Worm (Caenorhabditis elegans) whole organism, L1 larva: ENCODE results near the gene F49F1.2.

Experiments used
- C04F5.9 ChIP-seq: sonication (generic microtip); optimal IDR thresholded peaks from 2 replicates; lab custom pipeline; 2016; ENCODE audit warnings: missing genetic modification characterization, missing compliant biosample characterization
- C34B4.2 ChIP-seq: sonication (generic microtip); optimal IDR thresholded peaks from 2 replicates; lab custom pipeline; 2017; ENCODE audit warnings: mild to moderate bottlenecking, missing genetic modification characterization, missing compliant biosample characterization
- F16B12.6 ChIP-seq: fragments of 150-350 bp; optimal IDR thresholded peaks from 2 replicates; lab custom pipeline; 2014; ENCODE audit warnings: missing biosample characterization, missing genetic modification characterization
- Y116A8C.19 ChIP-seq: sonication (generic microtip); optimal IDR thresholded peaks from 2 replicates; lab custom pipeline; 2016; ENCODE audit warnings: missing compliant biosample characterization, missing genetic modification characterization, borderline replicate concordance
- alr-1 ChIP-seq: fragments of 200-800 bp; sonication (Bioruptor generic); optimal IDR thresholded peaks from 2 replicates; lab custom pipeline; 2018; ENCODE audit warnings: borderline replicate concordance, mild to moderate bottlenecking, missing genetic modification characterization, missing compliant biosample characterization
- aly-2 ChIP-seq: fragments of 150-350 bp; optimal IDR thresholded peaks from 2 replicates; lab custom pipeline; 2014; ENCODE audit warnings: missing biosample characterization, missing genetic modification characterization
- ama-1 ChIP-seq: fragments of 150-350 bp; optimal IDR thresholded peaks from 2 replicates; lab custom pipeline; 2014
- blmp-1 ChIP-seq: fragments of 150-350 bp; optimal IDR thresholded peaks from 2 replicates; lab custom pipeline; 2014; ENCODE audit warnings: missing biosample characterization, missing genetic modification characterization
- ceh-8 ChIP-seq: fragments of 200-800 bp; sonication (Bioruptor generic); optimal IDR thresholded peaks from 2 replicates; lab custom pipeline; 2018; ENCODE audit warnings: mild to moderate bottlenecking, missing genetic modification characterization, moderate library complexity, missing compliant biosample characterization
- ceh-88 ChIP-seq: fragments of 200-800 bp; sonication (Bioruptor generic); IDR thresholded peaks from 2 replicates; pipeline ENCODE4 v1.3.6; 2022; ENCODE audit warnings: missing genetic modification characterization, missing compliant biosample characterization
- ces-1 ChIP-seq: fragments of 150-350 bp; optimal IDR thresholded peaks from 2 replicates; lab custom pipeline; 2014; ENCODE audit warnings: missing biosample characterization, missing genetic modification reagents, missing genetic modification characterization
- dpl-1 ChIP-seq, 3 experiments: fragments of 150-350 bp in 2 of 3; sonication (generic microtip) in 1 of 3; optimal IDR thresholded peaks; 2 replicates each; lab custom pipeline; 2014 to 2017; ENCODE audit warnings: missing biosample characterization in 3 of 3, missing genetic modification characterization in 3 of 3, missing genetic modification reagents in 3 of 3
- efl-1 ChIP-seq, 4 experiments: fragments of 150-350 bp; optimal IDR thresholded peaks in 3 of 4; peaks in 1 of 4; 1 replicate in 1 of 4; 2 replicates in 3 of 4; lab custom pipeline; 2014; ENCODE audit warnings: missing biosample characterization in 2 of 4, missing genetic modification characterization in 2 of 4, missing genetic modification reagents in 2 of 4
- egl-13 ChIP-seq: sonication (generic microtip); optimal IDR thresholded peaks from 2 replicates; lab custom pipeline; 2016; ENCODE audit warnings: missing genotype, missing genetic modification reagents, missing genetic modification characterization, missing compliant biosample characterization
- egl-27 ChIP-seq, 2 experiments: fragments of 150-350 bp in 1 of 2; sonication (generic microtip); optimal IDR thresholded peaks; 3 replicates each; lab custom pipeline; 2017 to 2018; ENCODE audit warnings: missing biosample characterization in 2 of 2, missing genetic modification characterization in 2 of 2, missing genetic modification reagents in 2 of 2
- elt-2 ChIP-seq: sonication (generic microtip); optimal IDR thresholded peaks from 2 replicates; lab custom pipeline; 2016; ENCODE audit warnings: missing genetic modification characterization, mild to moderate bottlenecking, inconsistent platforms, missing compliant biosample characterization, missing genetic modification reagents
- fkh-10 ChIP-seq: sonication (generic microtip); optimal IDR thresholded peaks from 2 replicates; lab custom pipeline; 2017; ENCODE audit warnings: missing biosample characterization, missing genetic modification reagents, missing genetic modification characterization
- fkh-4 ChIP-seq: sonication (generic microtip); optimal IDR thresholded peaks from 2 replicates; lab custom pipeline; 2016; ENCODE audit warnings: missing compliant biosample characterization, missing genetic modification characterization, borderline replicate concordance
- fkh-8 ChIP-seq: sonication (generic microtip); optimal IDR thresholded peaks from 2 replicates; lab custom pipeline; 2016; ENCODE audit warnings: mild to moderate bottlenecking, missing genetic modification characterization, missing compliant biosample characterization
- fos-1 ChIP-seq: fragments of 150-350 bp; optimal IDR thresholded peaks from 2 replicates; lab custom pipeline; 2014; ENCODE audit warnings: missing biosample characterization, missing genetic modification characterization
- hlh-17 ChIP-seq: fragments of 200-800 bp; sonication (Bioruptor generic); optimal IDR thresholded peaks from 2 replicates; lab custom pipeline; 2018; ENCODE audit warnings: missing genetic modification characterization, mild to moderate bottlenecking, missing compliant biosample characterization, moderate library complexity, borderline replicate concordance
- hlh-4 ChIP-seq: sonication (generic microtip); optimal IDR thresholded peaks from 2 replicates; lab custom pipeline; 2016; ENCODE audit warnings: mild to moderate bottlenecking, missing genetic modification characterization, missing compliant biosample characterization
- hpl-2 ChIP-seq: fragments of 150-350 bp; optimal IDR thresholded peaks from 2 replicates; lab custom pipeline; 2014; ENCODE audit warnings: missing biosample characterization, missing genetic modification reagents, missing genetic modification characterization
- isw-1 ChIP-seq: fragments of 200-800 bp; sonication (Bioruptor generic); IDR thresholded peaks from 2 replicates; pipeline ENCODE4 v1.3.6; 2022; ENCODE audit warnings: missing genetic modification characterization, missing compliant biosample characterization
- jun-1 ChIP-seq: fragments of 150-350 bp; optimal IDR thresholded peaks from 2 replicates; lab custom pipeline; 2014; ENCODE audit warnings: missing biosample characterization, missing genetic modification reagents, missing genetic modification characterization
- lin-15B ChIP-seq: fragments of 150-350 bp; sonication (generic microtip); optimal IDR thresholded peaks from 3 replicates; lab custom pipeline; 2014; ENCODE audit warnings: missing biosample characterization, missing genetic modification characterization
- lin-39 ChIP-seq: fragments of 150-350 bp; optimal IDR thresholded peaks from 2 replicates; lab custom pipeline; 2014; ENCODE audit warnings: missing biosample characterization, missing genetic modification reagents, missing genetic modification characterization
- lir-3 ChIP-seq: sonication (generic microtip); optimal IDR thresholded peaks from 2 replicates; lab custom pipeline; 2016; ENCODE audit warnings: mild to moderate bottlenecking, missing genetic modification characterization, moderate library complexity, missing compliant biosample characterization; ENCODE audit not compliant: poor library complexity
- mab-9 ChIP-seq: fragments of 200-800 bp; sonication (Bioruptor generic); IDR thresholded peaks from 2 replicates; pipeline ENCODE4 v1.3.6; 2022; ENCODE audit warnings: missing genetic modification reagents, missing genetic modification characterization, missing compliant biosample characterization
- mdl-1 ChIP-seq, 2 experiments: fragments of 150-350 bp; optimal IDR thresholded peaks; 2 replicates each; lab custom pipeline; 2014 to 2017; ENCODE audit warnings: missing biosample characterization in 2 of 2, missing genetic modification characterization in 2 of 2, inconsistent platforms in 1 of 2
- mef-2 ChIP-seq: fragments of 150-350 bp; optimal IDR thresholded peaks from 2 replicates; lab custom pipeline; 2014; ENCODE audit warnings: missing biosample characterization, missing genetic modification characterization
- mep-1 ChIP-seq: fragments of 150-350 bp; optimal IDR thresholded peaks from 2 replicates; lab custom pipeline; 2014; ENCODE audit warnings: missing biosample characterization, missing genetic modification characterization
- nhr-11 ChIP-seq: fragments of 150-350 bp; optimal IDR thresholded peaks from 2 replicates; lab custom pipeline; 2014; ENCODE audit warnings: missing biosample characterization, missing genetic modification characterization
- nhr-12 ChIP-seq: sonication (generic microtip); optimal IDR thresholded peaks from 2 replicates; lab custom pipeline; 2017; ENCODE audit warnings: missing biosample characterization, missing genetic modification characterization
- nhr-47 ChIP-seq: sonication (generic microtip); optimal IDR thresholded peaks from 2 replicates; lab custom pipeline; 2016; ENCODE audit warnings: mild to moderate bottlenecking, missing genetic modification characterization, moderate library complexity, missing compliant biosample characterization
- nhr-76 ChIP-seq: sonication (generic microtip); optimal IDR thresholded peaks from 2 replicates; lab custom pipeline; 2017; ENCODE audit warnings: missing biosample characterization, missing genetic modification characterization
- nhr-77 ChIP-seq: fragments of 150-350 bp; optimal IDR thresholded peaks from 2 replicates; lab custom pipeline; 2014; ENCODE audit warnings: missing biosample characterization, missing genetic modification characterization
- nhr-84 ChIP-seq: sonication (generic microtip); optimal IDR thresholded peaks from 2 replicates; lab custom pipeline; 2017; ENCODE audit warnings: missing biosample characterization, missing genetic modification characterization
- nhr-85 ChIP-seq: sonication (generic microtip); peaks from one replicate; lab custom pipeline; 2016; ENCODE audit warnings: missing genetic modification characterization, inconsistent platforms, missing compliant biosample characterization
- pqm-1 ChIP-seq: sonication (generic microtip); optimal IDR thresholded peaks from 3 replicates; lab custom pipeline; 2017; ENCODE audit warnings: missing biosample characterization, missing genetic modification characterization
- rnt-1 ChIP-seq: sonication (generic microtip); optimal IDR thresholded peaks from 2 replicates; lab custom pipeline; 2016; ENCODE audit warnings: mild to moderate bottlenecking, missing genetic modification characterization, moderate library complexity, missing compliant biosample characterization
- skn-1 ChIP-seq: fragments of 150-350 bp; optimal IDR thresholded peaks from 2 replicates; lab custom pipeline; 2014; ENCODE audit warnings: missing biosample characterization, missing genetic modification characterization
- snu-23 ChIP-seq: sonication (generic microtip); optimal IDR thresholded peaks from 2 replicates; lab custom pipeline; 2016; ENCODE audit warnings: missing genetic modification characterization, missing compliant biosample characterization
- sox-4 ChIP-seq: sonication (generic microtip); optimal IDR thresholded peaks from 2 replicates; lab custom pipeline; 2016; ENCODE audit warnings: missing genetic modification characterization, missing compliant biosample characterization
- swsn-7 ChIP-seq: sonication (generic microtip); optimal IDR thresholded peaks from 2 replicates; lab custom pipeline; 2016; ENCODE audit warnings: missing genetic modification characterization, missing compliant biosample characterization
- tlp-1 ChIP-seq: fragments of 150-350 bp; optimal IDR thresholded peaks from 2 replicates; lab custom pipeline; 2014; ENCODE audit warnings: missing biosample characterization, missing genetic modification characterization
- unc-130 ChIP-seq: fragments of 150-350 bp; optimal IDR thresholded peaks from 2 replicates; lab custom pipeline; 2017; ENCODE audit warnings: missing biosample characterization, missing genetic modification characterization, inconsistent platforms
- unc-30 ChIP-seq: sonication (generic microtip); optimal IDR thresholded peaks from 2 replicates; lab custom pipeline; 2017; ENCODE audit warnings: missing biosample characterization, missing genetic modification characterization
- unc-86 ChIP-seq: sonication (generic microtip); optimal IDR thresholded peaks from 2 replicates; lab custom pipeline; 2016; ENCODE audit warnings: missing genetic modification characterization, missing compliant biosample characterization
- unc-98 ChIP-seq: fragments of 200-800 bp; sonication (Bioruptor generic); IDR thresholded peaks from 2 replicates; pipeline ENCODE4 v1.3.6; 2022; ENCODE audit warnings: missing genetic modification characterization, missing compliant biosample characterization
- xbp-1 ChIP-seq: sonication (generic microtip); optimal IDR thresholded peaks from 2 replicates; lab custom pipeline; 2016; ENCODE audit warnings: missing genetic modification characterization, missing compliant biosample characterization
- zag-1 ChIP-seq: fragments of 150-350 bp; optimal IDR thresholded peaks from 2 replicates; lab custom pipeline; 2014; ENCODE audit warnings: missing biosample characterization, missing genetic modification characterization
- zip-4 ChIP-seq: fragments of 200-800 bp; sonication (Bioruptor generic); optimal IDR thresholded peaks from 2 replicates; lab custom pipeline; 2018; ENCODE audit warnings: mild to moderate bottlenecking, missing genetic modification characterization, moderate library complexity, missing compliant biosample characterization
- ztf-4 ChIP-seq: fragments of 150-350 bp; optimal IDR thresholded peaks from 2 replicates; lab custom pipeline; 2014; ENCODE audit warnings: missing biosample characterization, missing genetic modification characterization

F49F1.2 gene

DNA sequence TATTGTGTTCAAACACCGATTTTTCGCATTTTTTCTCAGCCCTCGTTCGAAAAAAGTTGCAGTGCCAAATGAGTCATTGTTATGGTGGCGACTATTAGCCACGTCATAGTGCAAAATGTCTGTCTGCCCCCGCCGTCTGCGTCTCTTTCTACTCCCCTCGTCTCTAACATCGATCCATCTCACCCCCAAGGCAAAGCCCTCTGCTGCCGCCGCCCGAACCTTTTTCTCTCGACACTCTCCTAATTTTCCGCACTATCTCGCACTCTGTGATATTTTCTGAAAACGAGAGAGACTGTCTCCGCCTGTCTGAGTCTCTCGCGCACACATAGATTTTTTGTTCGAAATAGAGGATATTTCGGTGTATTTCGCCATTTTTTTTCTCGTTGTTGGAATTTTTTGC is 22.7 kb upstream of the F49F1.2 start (continued):
- peak; percentile 19 for TF ChIP-seq aly-2
- TF ChIP-seq alr-1 (tag; lab: Kevin White, UChicago), result no peak
- TF ChIP-seq hlh-4, result no peak
- TF ChIP-seq mab-9 (GFP tag; lab: Robert Waterston, UW), result peak; percentile 56; the same call in 1 of the 2 replicates
- peak; percentile 71 for TF ChIP-seq isw-1 (GFP tag; lab: Robert Waterston, UW)
- peak; percentile 87 for TF ChIP-seq nhr-47 (tag; lab: Kevin White, UChicago)
- TF ChIP-seq mep-1 (tag; lab: Kevin White, UChicago), result peak; percentile 67
- peak; percentile 71 for TF ChIP-seq fos-1 (tag; lab: Kevin White, UChicago)
- peak; percentile 17 for TF ChIP-seq C04F5.9 (tag; lab: Kevin White, UChicago)
- peak; percentile 21 to 58 (median 55) for TF ChIP-seq dpl-1 (GFP tag; optimal IDR thresholded peaks at IDR 0.05; lab: Kevin White, UChicago)
- TF ChIP-seq unc-86 (tag; lab: Kevin White, UChicago), result peak; percentile 80
- peak; percentile 91 for TF ChIP-seq snu-23
- no peak for TF ChIP-seq nhr-12 (tag; lab: Kevin White, UChicago)
- no peak for TF ChIP-seq hpl-2 (GFP tag; lab: Kevin White, UChicago)
- no peak for TF ChIP-seq fkh-4 (tag; lab: Kevin White, UChicago)
- peak; percentile 3 for TF ChIP-seq nhr-77 (tag; lab: Kevin White, UChicago)
- TF ChIP-seq nhr-84, result no peak
- TF ChIP-seq swsn-7 (tag; lab: Kevin White, UChicago), result peak; percentile 88
- TF ChIP-seq blmp-1 (tag; lab: Kevin White, UChicago), result no peak
- TF ChIP-seq unc-98 (GFP tag; lab: Robert Waterston, UW), result no peak
- no peak for TF ChIP-seq tlp-1 (tag; lab: Kevin White, UChicago)
- TF ChIP-seq rnt-1, result peak; percentile 80
- peak; percentile 24 for TF ChIP-seq elt-2
- TF ChIP-seq xbp-1 (tag; lab: Kevin White, UChicago), result peak; percentile 81
- peak; percentile 67 for TF ChIP-seq mef-2 (tag; lab: Kevin White, UChicago)
- peak; percentile 64 for TF ChIP-seq ceh-88 (GFP tag; lab: Robert Waterston, UW)
- no peak for TF ChIP-seq ama-1 (lab: Kevin White, UChicago)
- no peak for TF ChIP-seq fkh-10 (GFP tag; lab: Kevin White, UChicago)
- peak; percentile 46 for TF ChIP-seq F16B12.6 (tag; lab: Kevin White, UChicago)
- TF ChIP-seq fkh-8 (tag; lab: Kevin White, UChicago), result peak; percentile 74
- peak; percentile 4 to 58 for TF ChIP-seq egl-27 (tag; optimal IDR thresholded peaks at IDR 0.05; lab: Kevin White, UChicago)
- TF ChIP-seq mdl-1 (tag; optimal IDR thresholded peaks at IDR 0.05; lab: Kevin White, UChicago), result peak in 1 of 2 experiments; percentile 45
- no peak for TF ChIP-seq ceh-8 (GFP tag; lab: Kevin White, UChicago)
- peak; percentile 90 for TF ChIP-seq nhr-85 (tag; lab: Kevin White, UChicago)
- TF ChIP-seq zip-4 (GFP tag; lab: Kevin White, UChicago), result no peak
- no peak for TF ChIP-seq lir-3 (tag; lab: Kevin White, UChicago)
- TF ChIP-seq lin-39, result peak; percentile 53
- no peak for TF ChIP-seq sox-4 (tag; lab: Kevin White, UChicago)
- TF ChIP-seq nhr-11 (tag; lab: Kevin White, UChicago), result peak; percentile 40
- TF ChIP-seq ces-1 (GFP tag; lab: Kevin White, UChicago), result no peak
- TF ChIP-seq efl-1 (optimal IDR thresholded peaks at IDR 0.05; lab: Kevin White, UChicago), result peak; percentile 75 to 85
- TF ChIP-seq efl-1 (GFP tag; optimal IDR thresholded peaks at IDR 0.05 in 1 of 2; lab: Kevin White, UChicago), result peak; percentile 35 to 94
- TF ChIP-seq lin-15B (tag; lab: Kevin White, UChicago), result no peak
- no peak for TF ChIP-seq zag-1 (tag; lab: Kevin White, UChicago)
- no peak for TF ChIP-seq unc-30 (tag; lab: Kevin White, UChicago)
- no peak for TF ChIP-seq nhr-76
- no peak for TF ChIP-seq unc-130 (tag; lab: Kevin White, UChicago)
- no peak for TF ChIP-seq hlh-17
- peak; percentile 70 for TF ChIP-seq ztf-4 (tag; lab: Kevin White, UChicago)
- TF ChIP-seq egl-13 (tag; lab: Kevin White, UChicago), result peak; percentile 78
- no peak for TF ChIP-seq Y116A8C.19
- peak; percentile 76 for TF ChIP-seq jun-1 (tag; lab: Kevin White, UChicago)
- no peak for TF ChIP-seq C34B4.2 (tag; lab: Kevin White, UChicago)
- peak; percentile 76 for TF ChIP-seq skn-1
- TF ChIP-seq pqm-1 (tag; lab: Kevin White, UChicago), result no peak
